Worm (Caenorhabditis elegans): Measurements from ENCODE around the gene R09A1.3.

Gene R09A1.3

ce11 chrV:1027044-1027443 lies at the start of gene R09A1.3:
Gene R09A1.3 (minus strand): TSS chrV:1027074.
- TF ChIP-seq unc-62 (GFP tag; optimal IDR thresholded peaks at IDR 0.05) = no peak

ce11 chrV:1074946-1075345 lies 48.1 kb upstream of the R09A1.3 start, which contains the start of gene K10C9.1:
Gene K10C9.1 (plus strand): TSS chrV:1075246.
- no peak for TF ChIP-seq unc-62 (GFP tag; optimal IDR thresholded peaks at IDR 0.05)

- TF ChIP-seq unc-62 (GFP tag; optimal IDR thresholded peaks at IDR 0.05) = no peak
These were observed 40.6 kb upstream of the R09A1.3 start, which contains the start of gene K10C9.7 for ce11 chrV:1067468-1067867. Gene K10C9.7 (minus strand): TSS chrV:1067568.

ce11 chrV:1064491-1064890 lies 37.6 kb upstream of the R09A1.3 start, which contains the start of gene str-67:
Gene str-67 (minus strand): TSS chrV:1064591.
- no peak for TF ChIP-seq unc-62 (GFP tag; optimal IDR thresholded peaks at IDR 0.05)

- TF ChIP-seq unc-62 (GFP tag; optimal IDR thresholded peaks at IDR 0.05) = no peak
These were observed 34.4 kb upstream of the R09A1.3 start, which contains the start of gene rnst-2 for ce11 chrV:1061295-1061694. Gene rnst-2 (plus strand): TSS chrV:1061595.

- no peak for TF ChIP-seq unc-62 (GFP tag; optimal IDR thresholded peaks at IDR 0.05)
These were observed 33.5 kb upstream of the R09A1.3 start for ce11 chrV:1060219-1060863.

- TF ChIP-seq unc-62 (GFP tag; optimal IDR thresholded peaks at IDR 0.05) = no peak
These were observed 26.5 kb upstream of the R09A1.3 start for ce11 chrV:1053385-1053784.

- no peak for TF ChIP-seq unc-62 (GFP tag; optimal IDR thresholded peaks at IDR 0.05)
These were observed 25.7 kb upstream of the R09A1.3 start, which contains the start of gene K10C9.4 for ce11 chrV:1052559-1053064. Gene K10C9.4 (minus strand): TSS chrV:1053014.

ce11 chrV:1051651-1052050 lies 24.8 kb upstream of the R09A1.3 start:
- TF ChIP-seq unc-62 (GFP tag; optimal IDR thresholded peaks at IDR 0.05) = no peak

ce11 chrV:1049334-1049733 lies 22.5 kb upstream of the R09A1.3 start:
- TF ChIP-seq unc-62 (GFP tag; optimal IDR thresholded peaks at IDR 0.05) = no peak

ce11 chrV:1048482-1048881 lies 21.6 kb upstream of the R09A1.3 start, which contains the start of gene nra-4:
Gene nra-4 (minus strand): TSS chrV:1048582.
- TF ChIP-seq unc-62 (GFP tag; optimal IDR thresholded peaks at IDR 0.05) = no peak

- no peak for TF ChIP-seq unc-62 (GFP tag; optimal IDR thresholded peaks at IDR 0.05)
These were observed 20.4 kb upstream of the R09A1.3 start for ce11 chrV:1047251-1047650.

- TF ChIP-seq unc-62 (GFP tag; optimal IDR thresholded peaks at IDR 0.05) = no peak
These were observed 11.2 kb upstream of the R09A1.3 start for ce11 chrV:1038074-1038473.

ce11 chrV:1033304-1033703 lies 6.4 kb upstream of the R09A1.3 start, which contains the start of gene flp-34:
Gene flp-34 (minus strand): TSS chrV:1033404.
- TF ChIP-seq unc-62 (GFP tag; optimal IDR thresholded peaks at IDR 0.05) = no peak

ce11 chrV:1023367-1023766 lies 3.5 kb downstream of the R09A1.3 start, which contains the start of gene pei-2:
Gene pei-2 (minus strand): TSS chrV:1023467.
- TF ChIP-seq unc-62 (GFP tag; optimal IDR thresholded peaks at IDR 0.05) = no peak

- no peak for TF ChIP-seq unc-62 (GFP tag; optimal IDR thresholded peaks at IDR 0.05)
These were observed 5.4 kb downstream of the R09A1.3 start for ce11 chrV:1021456-1021855.

- TF ChIP-seq unc-62 (GFP tag; optimal IDR thresholded peaks at IDR 0.05) = no peak
These were observed 9.7 kb downstream of the R09A1.3 start for ce11 chrV:1017196-1017595.

Data from whole organism, dauer.